Worm (Caenorhabditis elegans) whole organism, L4 larva: ENCODE results near the gene ugt-15.

ENCODE experiments used
- ceh-82 ChIP-seq: sonication (generic microtip); optimal IDR thresholded peaks from 2 replicates; lab custom pipeline; 2017; ENCODE audit warnings: missing biosample characterization, missing genetic modification characterization
- egl-27 ChIP-seq: sonication (generic microtip); optimal IDR thresholded peaks from 3 replicates; lab custom pipeline; 2017; ENCODE audit warnings: missing biosample characterization, missing genetic modification reagents, missing genetic modification characterization
- lsy-2 ChIP-seq, 2 experiments: fragments of 150-350 bp in 1 of 2; sonication (generic microtip) in 1 of 2; optimal IDR thresholded peaks; 2 replicates each; lab custom pipeline; 2014 to 2017; ENCODE audit warnings: missing biosample characterization in 2 of 2, missing genetic modification characterization in 2 of 2
- mdt-29 ChIP-seq: fragments of 200-800 bp; sonication (Bioruptor generic); IDR thresholded peaks from 2 replicates; pipeline ENCODE4 v1.3.6; 2022; ENCODE audit warnings: missing genetic modification reagents, missing genetic modification characterization, missing compliant biosample characterization
- spr-3 ChIP-seq: fragments of 200-800 bp; sonication (Bioruptor generic); optimal IDR thresholded peaks from 2 replicates; lab custom pipeline; 2018; ENCODE audit warnings: mild to moderate bottlenecking, missing genetic modification characterization, missing compliant biosample characterization

DNA sequence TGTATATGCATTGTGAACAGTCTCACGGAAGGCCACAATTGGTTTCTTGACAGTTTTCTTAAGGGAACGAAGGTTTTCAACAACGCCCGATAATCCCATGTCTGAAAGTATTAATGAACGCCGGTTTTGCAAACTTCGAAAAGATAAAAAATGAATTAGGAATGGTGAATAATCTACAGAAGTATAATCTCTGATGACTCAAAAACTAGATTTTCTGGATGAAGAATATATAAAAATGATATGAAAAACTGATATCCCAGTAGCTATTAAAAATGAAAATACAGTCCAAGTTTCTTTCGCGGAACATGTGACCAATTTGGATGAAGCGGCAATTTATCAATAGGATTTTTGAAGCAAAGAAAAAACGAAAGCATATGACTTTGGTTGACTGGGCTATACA, 13.3 kb upstream of the ugt-15 start, which contains the start of gene ZC443.3:
- no peak for TF ChIP-seq ceh-82
- no peak for TF ChIP-seq egl-27 (tag; lab: Kevin White, UChicago)
- no peak for TF ChIP-seq lsy-2 (tag; optimal IDR thresholded peaks at IDR 0.05; lab: Kevin White, UChicago)
- no peak for TF ChIP-seq spr-3 (GFP tag; lab: Kevin White, UChicago)
- no peak for TF ChIP-seq mdt-29 (GFP tag; lab: Robert Waterston, UW)
